Fruit fly (Drosophila melanogaster) whole organism, larva: ENCODE results near the gene CG4951.

Experiments
- noc ChIP-seq: fragments of 200-800 bp; sonication (Bioruptor generic); optimal IDR thresholded peaks from 3 replicates; lab custom pipeline; 2019; ENCODE audit warnings: missing biosample characterization, mild to moderate bottlenecking, missing genetic modification characterization, moderate library complexity

CG4951 gene

dm6 chr3R:27916355-27917019, 37.4 kb downstream of the CG4951 start, which contains the start of the genes CG5003 and mRpS22:
TSS of gene CG5003 (minus strand) at chr3R:27916516.
TSS of gene mRpS22 (plus strand) at chr3R:27916908.
- TF ChIP-seq noc (tag; lab: Kevin White, UChicago) = peak; percentile 58

dm6 chr3R:27912147-27912546, 41.8 kb downstream of the CG4951 start, which contains the start of gene mil:
TSS of gene mil (plus strand) at chr3R:27912447.
- TF ChIP-seq noc (tag; lab: Kevin White, UChicago) = no peak

- no peak for TF ChIP-seq noc (tag; lab: Kevin White, UChicago)
These were observed 48.2 kb downstream of the CG4951 start, which contains the start of gene CG34353 for dm6 chr3R:27905695-27906094. TSS of gene CG34353 (minus strand) at chr3R:27905843.
